Worm (Caenorhabditis elegans): ENCODE results near the gene tsp-3.
A peak's percentile ranks its signal among the peaks of the same experiment; 100 is the strongest.

tsp-3 gene

DNA sequence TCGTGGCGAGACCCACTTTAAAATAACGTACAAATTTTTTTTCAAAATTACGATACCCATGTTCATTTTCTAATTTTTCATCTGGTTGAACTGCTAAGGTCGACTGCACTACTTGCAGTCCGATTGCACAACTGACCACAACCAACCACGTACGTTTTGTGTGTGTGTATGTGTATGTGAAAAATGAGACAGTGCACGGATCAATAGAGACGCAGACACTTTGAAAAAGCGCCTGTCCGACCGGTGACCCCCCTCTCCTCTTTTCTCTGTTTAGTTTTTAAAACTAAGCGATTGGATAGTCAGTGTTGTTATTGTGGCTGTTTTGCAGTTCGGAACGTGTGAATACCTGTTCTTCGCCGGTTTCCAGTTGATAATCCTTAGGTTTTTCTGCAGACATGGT, 46.3 kb downstream of the tsp-3 start (continued):
- TF ChIP-seq elt-3 (tag; optimal IDR thresholded peaks at IDR 0.05) (peak in 1 of 6 experiments; percentile 24), mab-9 (GFP tag; IDR thresholded peaks at IDR 0.05) (no peak), nhr-11 (tag; optimal IDR thresholded peaks at IDR 0.05) (no peak), fkh-8 (tag; optimal IDR thresholded peaks at IDR 0.05) (no peak), unc-86 (tag; optimal IDR thresholded peaks at IDR 0.05) (no peak), ceh-8 (GFP tag; optimal IDR thresholded peaks at IDR 0.05) (no peak), unc-30 (tag; optimal IDR thresholded peaks at IDR 0.05) (no peak), nhr-28 (tag; optimal IDR thresholded peaks at IDR 0.05) (no peak), lin-35 (GFP tag; optimal IDR thresholded peaks at IDR 0.05) (peak; percentile 6 to 16), lir-3 (tag; optimal IDR thresholded peaks at IDR 0.05; ENCODE audit: poor library complexity) (no peak), nhr-19 (GFP tag; conservative IDR thresholded peaks at IDR 0.05) (no peak; the same call in 1 of the 2 replicates), C04F5.9 (tag; optimal IDR thresholded peaks at IDR 0.05) (no peak), C34B4.2 (tag; optimal IDR thresholded peaks at IDR 0.05) (no peak), grh-1 (GFP tag; IDR thresholded peaks at IDR 0.05) (no peak), ceh-90 (tag; optimal IDR thresholded peaks at IDR 0.05) (no peak), fkh-4 (tag; optimal IDR thresholded peaks at IDR 0.05; ENCODE audit: borderline replicate concordance) (no peak), nhr-71 (tag; optimal IDR thresholded peaks at IDR 0.05) (peak; percentile 37), skn-1 (tag; optimal IDR thresholded peaks at IDR 0.05) (no peak), lin-15B (tag; optimal IDR thresholded peaks at IDR 0.05) (no peak), ama-1 (optimal IDR thresholded peaks at IDR 0.05) (no peak), nhr-76 (tag; optimal IDR thresholded peaks at IDR 0.05) (no peak), lin-39 (tag; optimal IDR thresholded peaks at IDR 0.05) (no peak), xbp-1 (tag; optimal IDR thresholded peaks at IDR 0.05) (no peak), egl-27 (tag; optimal IDR thresholded peaks at IDR 0.05) (no peak), nhr-47 (tag; optimal IDR thresholded peaks at IDR 0.05) (no peak), mdl-1 (tag; optimal IDR thresholded peaks at IDR 0.05) (no peak), pax-3 (tag; optimal IDR thresholded peaks at IDR 0.05) (no peak), tlp-1 (tag; optimal IDR thresholded peaks at IDR 0.05) (no peak), nhr-20 (tag; optimal IDR thresholded peaks at IDR 0.05) (peak; percentile 20), alr-1 (tag; optimal IDR thresholded peaks at IDR 0.05; ENCODE audit: borderline replicate concordance) (no peak), ztf-4 (tag; optimal IDR thresholded peaks at IDR 0.05) (no peak), Y116A8C.19 (tag; optimal IDR thresholded peaks at IDR 0.05; ENCODE audit: borderline replicate concordance) (no peak), mep-1 (tag; optimal IDR thresholded peaks at IDR 0.05) (peak; percentile 35), lsy-2 (tag; optimal IDR thresholded peaks at IDR 0.05) (peak in 1 of 2 experiments; percentile 16)

DNA sequence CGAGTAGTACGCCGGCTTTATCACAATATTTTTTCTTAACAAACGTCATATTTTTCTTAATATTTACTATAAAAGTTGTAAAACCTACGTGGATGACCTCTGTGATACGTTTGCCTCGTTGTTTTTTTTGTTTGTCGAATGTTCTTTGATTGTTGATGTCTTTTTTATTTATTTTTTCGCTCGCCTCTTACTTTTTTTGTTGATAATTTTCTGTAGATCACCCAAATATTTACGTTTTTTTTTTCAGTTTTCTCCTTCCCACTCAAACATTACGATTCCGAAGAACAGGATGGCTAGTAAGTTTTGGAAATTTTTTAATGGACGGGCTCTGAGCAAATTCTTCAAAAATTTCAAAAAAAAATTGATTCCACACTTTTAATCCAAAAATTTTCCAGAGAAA, 47.9 kb downstream of the tsp-3 start:
- TF ChIP-seq nhr-12 (tag; optimal IDR thresholded peaks at IDR 0.05) (no peak), hpl-2 (GFP tag; optimal IDR thresholded peaks at IDR 0.05) (no peak), zip-4 (GFP tag; optimal IDR thresholded peaks at IDR 0.05) (no peak), ama-1 (optimal IDR thresholded peaks at IDR 0.05) (no peak), efl-1 (optimal IDR thresholded peaks at IDR 0.05) (no peak), efl-1 (GFP tag; optimal IDR thresholded peaks at IDR 0.05 in 1 of 2) (peak in 1 of 2 experiments; percentile 74)

DNA sequence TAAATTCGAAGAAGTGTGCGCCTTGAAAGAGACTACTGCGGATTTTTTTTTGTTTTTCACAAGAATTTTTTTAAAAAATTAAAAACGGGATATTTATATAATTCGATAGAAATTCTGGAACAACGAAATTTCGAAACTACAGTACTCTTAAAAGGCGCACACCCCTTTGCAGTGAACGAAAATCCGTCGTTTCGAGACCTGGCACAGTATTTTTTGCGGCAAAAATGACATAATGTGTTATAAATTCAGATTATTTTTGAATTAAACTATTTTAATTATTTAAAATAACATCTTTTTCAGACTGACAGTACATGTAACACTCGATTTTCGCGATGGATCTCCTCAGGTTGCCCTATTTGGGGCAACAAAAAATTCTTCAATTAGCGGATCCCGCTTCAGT, 50.5 kb downstream of the tsp-3 start, which contains the start of gene F56A8.4:
Gene F56A8.4, plus strand, starts transcription at position 301 of the 400 bp plus-strand sequence.
- no peak for TF ChIP-seq tlp-1 (tag; optimal IDR thresholded peaks at IDR 0.05)
- no peak for TF ChIP-seq fkh-8 (tag; optimal IDR thresholded peaks at IDR 0.05)
- no peak for TF ChIP-seq ztf-4 (tag; optimal IDR thresholded peaks at IDR 0.05)
- TF ChIP-seq C04F5.9 (tag; optimal IDR thresholded peaks at IDR 0.05): no peak
- no peak for TF ChIP-seq egl-27 (tag; optimal IDR thresholded peaks at IDR 0.05)
- TF ChIP-seq zag-1 (tag; optimal IDR thresholded peaks at IDR 0.05): no peak
- TF ChIP-seq nhr-20 (tag; optimal IDR thresholded peaks at IDR 0.05): no peak
- no peak for TF ChIP-seq ztf-11 (tag; optimal IDR thresholded peaks at IDR 0.05)
- no peak for TF ChIP-seq mdl-1 (tag; optimal IDR thresholded peaks at IDR 0.05)
- TF ChIP-seq pax-3 (tag; optimal IDR thresholded peaks at IDR 0.05): no peak
- no peak for TF ChIP-seq ces-1 (GFP tag; optimal IDR thresholded peaks at IDR 0.05)
- no peak for TF ChIP-seq elt-3 (tag; optimal IDR thresholded peaks at IDR 0.05)

All from whole organism, L1 larva.